Fruit fly (Drosophila melanogaster): ENCODE measurements around the gene CG2218.

DNA sequence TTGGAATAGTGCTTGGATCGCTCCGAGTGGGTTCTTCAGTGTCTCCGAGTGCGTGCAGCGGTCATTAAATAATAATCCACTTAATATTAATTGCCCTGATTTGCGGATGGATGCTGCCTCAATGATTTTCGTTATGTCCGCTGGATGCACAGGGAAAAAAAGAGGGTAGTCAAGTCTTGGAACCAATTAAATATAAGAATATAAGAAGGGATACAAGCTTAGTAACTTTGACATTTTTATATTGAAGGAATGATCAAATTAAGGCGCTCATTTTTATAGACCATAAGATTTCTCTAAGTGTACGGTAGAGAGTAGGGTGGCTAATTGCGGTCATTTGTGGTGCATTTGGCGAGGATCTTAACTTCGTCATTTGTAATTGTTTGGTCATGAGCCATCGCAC lies 36.1 kb downstream of the CG2218 start:
- no peak for TF ChIP-seq crol (GFP tag; IDR thresholded peaks at IDR 0.05)
- no peak for TF ChIP-seq caup (GFP tag; optimal IDR thresholded peaks at IDR 0.05; ENCODE audit: severe bottlenecking)
- TF ChIP-seq Lim3 (GFP tag; IDR thresholded peaks at IDR 0.05) = no peak
- TF ChIP-seq h (optimal IDR thresholded peaks at IDR 0.05) = no peak
- TF ChIP-seq CG10979 (tag; optimal IDR thresholded peaks at IDR 0.05) = peak; percentile 38
